Worm (Caenorhabditis elegans): ENCODE data around the gene sams-3.

DNA sequence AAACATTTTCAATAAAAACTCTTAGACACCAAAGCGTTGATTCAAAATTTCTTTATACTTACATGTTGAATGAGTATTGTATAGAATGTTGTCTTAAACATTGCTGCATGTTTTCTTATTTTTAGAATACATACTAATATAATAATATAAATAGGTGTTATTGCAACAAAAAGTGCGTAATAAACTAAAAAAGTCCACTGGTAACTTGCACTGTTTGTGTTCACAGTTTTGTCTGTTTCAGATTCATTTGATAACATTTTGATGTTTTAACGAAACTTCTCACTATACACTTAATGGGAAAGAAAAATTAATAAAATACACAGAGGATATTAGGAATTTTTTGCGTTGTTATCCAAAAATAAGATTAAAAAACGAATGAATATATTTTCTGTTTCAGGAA is 25.4 kb downstream of the sams-3 start, which contains the start of gene srv-19:
- no peak for TF ChIP-seq ref-1 (GFP tag; conservative IDR thresholded peaks at IDR 0.05)
- TF ChIP-seq ztf-23 (GFP tag; IDR thresholded peaks at IDR 0.05) = no peak
- TF ChIP-seq tab-1 (GFP tag; IDR thresholded peaks at IDR 0.05) = no peak
- no peak for TF ChIP-seq klf-2 (GFP tag; conservative IDR thresholded peaks at IDR 0.05)
- TF ChIP-seq ztf-29 (GFP tag; IDR thresholded peaks at IDR 0.05) = no peak
- TF ChIP-seq flt-1 (GFP tag; IDR thresholded peaks at IDR 0.05) = no peak
